Fruit fly (Drosophila melanogaster): ENCODE data around the gene CG15528.

DNA sequence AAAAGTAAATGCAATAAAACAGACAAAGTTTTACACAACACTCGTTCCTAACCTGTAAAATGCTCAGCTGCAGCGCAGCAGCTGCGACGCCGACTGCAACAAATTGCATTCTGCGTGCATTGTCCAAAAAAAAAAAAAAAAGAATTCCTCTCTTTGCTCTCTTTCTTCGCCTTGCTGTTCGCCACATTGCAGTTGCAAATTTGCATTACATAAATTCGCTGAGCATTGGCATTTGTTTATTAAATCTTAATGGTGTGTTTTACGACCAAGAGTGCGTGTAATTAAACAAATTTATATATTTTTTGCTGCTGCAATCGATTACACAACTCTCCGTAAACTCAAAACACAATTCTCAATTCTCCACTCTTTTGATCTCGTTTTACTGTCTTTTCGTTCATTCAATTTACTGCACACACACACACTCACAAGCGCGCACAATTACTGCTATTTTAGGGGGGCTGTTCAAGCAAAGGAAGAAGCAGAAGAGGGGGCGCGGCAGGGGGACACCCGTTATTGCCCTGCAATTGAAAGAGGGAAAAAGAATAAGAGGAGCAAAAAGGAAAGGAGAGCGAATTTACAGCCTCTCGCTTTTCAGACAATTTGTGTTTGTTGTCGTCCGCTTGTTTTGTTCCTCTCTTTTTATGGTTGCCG is 48.5 kb upstream of the CG15528 start:
- TF ChIP-seq psq (GFP tag; optimal IDR thresholded peaks at IDR 0.05) (peak; percentile 99), pan (optimal IDR thresholded peaks at IDR 0.05) (no peak), Rel (GFP tag; optimal IDR thresholded peaks at IDR 0.05) (no peak), Rel (tag; optimal IDR thresholded peaks at IDR 0.05) (peak; percentile 68)

Measured in whole organism, wandering third instar larva.